Fruit fly (Drosophila melanogaster) whole organism, embryonic: ENCODE measurements around the gene CG7179.

Experiments
- Bteb2 ChIP-seq: fragments of 200-800 bp; sonication (Bioruptor generic); optimal IDR thresholded peaks from 2 replicates; lab custom pipeline; 2016; ENCODE audit warnings: missing biosample characterization, missing genetic modification characterization
- CG10959 ChIP-seq: fragments of 200-800 bp; sonication (Bioruptor generic); IDR thresholded peaks from 2 replicates; pipeline ENCODE4 v1.3.6; 2022; ENCODE audit warnings: missing biosample characterization, missing genetic modification characterization
- CG11085 ChIP-seq: fragments of 200-800 bp; sonication (Bioruptor generic); IDR thresholded peaks from 2 replicates; pipeline ENCODE4 v1.3.6; 2022; ENCODE audit warnings: missing biosample characterization, missing genetic modification characterization
- CG12942 ChIP-seq: fragments of 200-800 bp; sonication (Bioruptor generic); optimal IDR thresholded peaks from 3 replicates; lab custom pipeline; 2016; ENCODE audit warnings: missing biosample characterization, missing genetic modification characterization
- CG13287 ChIP-seq: fragments of 200-800 bp; sonication (Bioruptor generic); IDR thresholded peaks from 2 replicates; pipeline ENCODE4 v1.3.6; 2022; ENCODE audit warnings: missing biosample characterization, missing genetic modification characterization; ENCODE audit not compliant: partially characterized antibody
- CG13296 ChIP-seq: fragments of 200-800 bp; sonication (Bioruptor generic); optimal IDR thresholded peaks from 3 replicates; lab custom pipeline; 2018; ENCODE audit warnings: missing biosample characterization, mild to moderate bottlenecking, missing genetic modification characterization
- CG14860 ChIP-seq: fragments of 200-800 bp; sonication (Bioruptor generic); IDR thresholded peaks from 3 replicates; pipeline ENCODE4 v1.3.6; 2022; ENCODE audit warnings: missing biosample characterization, missing genetic modification characterization; ENCODE audit not compliant: partially characterized antibody
- CG15269 ChIP-seq: fragments of 200-800 bp; sonication (Bioruptor generic); optimal IDR thresholded peaks from 2 replicates; lab custom pipeline; 2018; ENCODE audit warnings: missing biosample characterization, mild to moderate bottlenecking, missing genetic modification characterization, moderate library complexity
- CG4617 ChIP-seq: fragments of 200-800 bp; sonication (Bioruptor generic); optimal IDR thresholded peaks from 3 replicates; lab custom pipeline; 2016; ENCODE audit warnings: missing biosample characterization, missing genetic modification characterization, borderline replicate concordance
- CG7745 ChIP-seq: fragments of 200-800 bp; sonication (Bioruptor generic); optimal IDR thresholded peaks from 2 replicates; lab custom pipeline; 2018; ENCODE audit warnings: missing biosample characterization, mild to moderate bottlenecking, missing genetic modification characterization, moderate library complexity
- CG7928 ChIP-seq: fragments of 200-800 bp; sonication (Bioruptor generic); optimal IDR thresholded peaks from 2 replicates; lab custom pipeline; 2017; ENCODE audit warnings: missing biosample characterization, mild to moderate bottlenecking, missing genetic modification characterization
- CG8281 ChIP-seq: fragments of 200-800 bp; sonication (Bioruptor generic); optimal IDR thresholded peaks from 2 replicates; lab custom pipeline; 2018; ENCODE audit warnings: missing biosample characterization, mild to moderate bottlenecking, missing genetic modification characterization, moderate library complexity
- CG9727 ChIP-seq: fragments of 200-800 bp; sonication (Bioruptor generic); optimal IDR thresholded peaks from 3 replicates; lab custom pipeline; 2017; ENCODE audit warnings: missing biosample characterization, mild to moderate bottlenecking, missing genetic modification characterization
- CG9876 ChIP-seq: fragments of 200-800 bp; sonication (Bioruptor generic); optimal IDR thresholded peaks from 2 replicates; lab custom pipeline; 2016; ENCODE audit warnings: missing biosample characterization, missing genetic modification characterization
- CTCF ChIP-seq: fragments of 200-800 bp; sonication (Bioruptor generic); optimal IDR thresholded peaks from 2 replicates; lab custom pipeline; 2017; ENCODE audit warnings: missing biosample characterization, mild to moderate bottlenecking, missing genetic modification characterization, moderate library complexity
- D ChIP-seq, 2 experiments: fragments of 200-800 bp in 1 of 2; fragments of >200 bp in 1 of 2; sonication (Bioruptor generic) in 1 of 2; optimal IDR thresholded peaks; 2 replicates in 1 of 2; 3 replicates in 1 of 2; lab custom pipeline; 2017; ENCODE audit warnings: mild to moderate bottlenecking in 1 of 2, missing biosample characterization in 1 of 2, missing genetic modification characterization in 1 of 2, missing genetic modification reagents in 1 of 2
- Fer3 ChIP-seq: fragments of 200-800 bp; sonication (Bioruptor generic); optimal IDR thresholded peaks from 2 replicates; lab custom pipeline; 2018; ENCODE audit warnings: missing biosample characterization, mild to moderate bottlenecking, missing genetic modification characterization, moderate library complexity
- H2.0 ChIP-seq: fragments of 200-800 bp; sonication (Bioruptor generic); IDR thresholded peaks from 2 replicates; pipeline ENCODE4 v1.3.6; 2022; ENCODE audit warnings: missing biosample characterization, missing genetic modification characterization
- Hmx ChIP-seq: fragments of 200-800 bp; sonication (Bioruptor generic); optimal IDR thresholded peaks from 2 replicates; lab custom pipeline; 2016; ENCODE audit warnings: missing biosample characterization, missing genetic modification characterization
- Hsf ChIP-seq: fragments of 200-800 bp; sonication (Bioruptor generic); optimal IDR thresholded peaks from 3 replicates; lab custom pipeline; 2016; ENCODE audit warnings: missing biosample characterization, missing genetic modification characterization
- Lhr ChIP-seq: fragments of 200-800 bp; sonication (Bioruptor generic); optimal IDR thresholded peaks from 3 replicates; lab custom pipeline; 2017; ENCODE audit warnings: mild to moderate bottlenecking, missing biosample characterization, missing genetic modification reagents, missing genetic modification characterization
- Myb ChIP-seq: fragments of 200-800 bp; sonication (Bioruptor generic); optimal IDR thresholded peaks from 2 replicates; lab custom pipeline; 2016; ENCODE audit warnings: missing biosample characterization, missing genetic modification characterization
- Nf-YC ChIP-seq: fragments of 200-800 bp; optimal IDR thresholded peaks from 3 replicates; lab custom pipeline; 2019; ENCODE audit warnings: missing biosample characterization, mild to moderate bottlenecking, missing genetic modification characterization, moderate library complexity
- NfI ChIP-seq: fragments of 200-800 bp; sonication (Bioruptor generic); optimal IDR thresholded peaks from 3 replicates; lab custom pipeline; 2018; ENCODE audit warnings: missing biosample characterization, mild to moderate bottlenecking, missing genetic modification characterization, moderate library complexity
- Optix ChIP-seq: fragments of 200-800 bp; sonication (Bioruptor generic); IDR thresholded peaks from 3 replicates; pipeline ENCODE4 v1.3.6; 2022; ENCODE audit warnings: missing biosample characterization, missing genetic modification characterization
- Sin3A ChIP-seq: fragments of >200 bp; optimal IDR thresholded peaks from 2 replicates; lab custom pipeline; 2018
- Ssrp ChIP-seq: fragments of 200-800 bp; sonication (Bioruptor generic); optimal IDR thresholded peaks from 2 replicates; lab custom pipeline; 2018; ENCODE audit warnings: missing biosample characterization, mild to moderate bottlenecking, missing genetic modification characterization, moderate library complexity
- Taf1 ChIP-seq: fragments of 200-800 bp; sonication (Bioruptor generic); IDR thresholded peaks from 2 replicates; pipeline ENCODE4 v1.3.6; 2022; ENCODE audit warnings: missing biosample characterization, missing genetic modification characterization
- az2 ChIP-seq: fragments of 200-800 bp; sonication (Bioruptor generic); optimal IDR thresholded peaks from 3 replicates; lab custom pipeline; 2016; ENCODE audit warnings: missing biosample characterization, missing genetic modification characterization
- bbx ChIP-seq: fragments of 200-800 bp; sonication (Bioruptor generic); IDR thresholded peaks from 2 replicates; pipeline ENCODE4 v1.3.6; 2022; ENCODE audit warnings: missing biosample characterization, missing genetic modification characterization; ENCODE audit not compliant: partially characterized antibody
- caup ChIP-seq: fragments of 200-800 bp; sonication (Bioruptor generic); optimal IDR thresholded peaks from 3 replicates; lab custom pipeline; 2017; ENCODE audit warnings: missing biosample characterization, mild to moderate bottlenecking, missing genetic modification characterization, moderate library complexity; ENCODE audit not compliant: severe bottlenecking
- ci ChIP-seq: fragments of 200-800 bp; sonication (Bioruptor generic); IDR thresholded peaks from 3 replicates; pipeline ENCODE4 v1.3.6; 2022; ENCODE audit warnings: missing biosample characterization, missing genetic modification characterization
- crol ChIP-seq: fragments of 200-800 bp; sonication (Bioruptor generic); IDR thresholded peaks from 2 replicates; pipeline ENCODE4 v1.3.6; 2022; ENCODE audit warnings: missing biosample characterization, missing genetic modification characterization
- gcm2 ChIP-seq: fragments of 200-800 bp; sonication (Bioruptor generic); optimal IDR thresholded peaks from 2 replicates; lab custom pipeline; 2016; ENCODE audit warnings: missing biosample characterization, missing genetic modification characterization
- gem ChIP-seq: fragments of 200-800 bp; sonication (Bioruptor generic); optimal IDR thresholded peaks from 2 replicates; lab custom pipeline; 2019; ENCODE audit warnings: missing biosample characterization, mild to moderate bottlenecking, missing genetic modification characterization, moderate library complexity
- grn ChIP-seq: fragments of 200-800 bp; sonication (Bioruptor generic); optimal IDR thresholded peaks from 3 replicates; lab custom pipeline; 2017; ENCODE audit warnings: missing biosample characterization, missing genetic modification characterization
- maf-S ChIP-seq: fragments of 200-800 bp; sonication (Bioruptor generic); optimal IDR thresholded peaks from 2 replicates; lab custom pipeline; 2016; ENCODE audit warnings: missing biosample characterization, missing genetic modification characterization
- nmo ChIP-seq: fragments of 200-800 bp; sonication (Bioruptor generic); optimal IDR thresholded peaks from 2 replicates; lab custom pipeline; 2018; ENCODE audit warnings: missing biosample characterization, mild to moderate bottlenecking, missing genetic modification characterization, moderate library complexity
- onecut ChIP-seq: fragments of 200-800 bp; sonication (Bioruptor generic); IDR thresholded peaks from 2 replicates; pipeline ENCODE4 v1.3.6; 2022; ENCODE audit warnings: missing biosample characterization, missing genetic modification characterization
- pan ChIP-seq, 4 experiments: fragments of >200 bp in 3 of 4; fragments of 200-800 bp in 1 of 4; sonication (Bioruptor generic) in 1 of 4; optimal IDR thresholded peaks in 3 of 4; IDR thresholded peaks in 1 of 4; 2 replicates each; pipeline versions ENCODE4 v1.3.6 to Lab custom; 2017 to 2022; ENCODE audit warnings: missing biosample characterization in 2 of 4, missing genetic modification characterization in 2 of 4, mixed read lengths in 1 of 4
- pum ChIP-seq: fragments of 200-800 bp; sonication (Bioruptor generic); optimal IDR thresholded peaks from 2 replicates; lab custom pipeline; 2016; ENCODE audit warnings: missing biosample characterization, missing genetic modification characterization
- schlank ChIP-seq: fragments of 200-800 bp; sonication (Bioruptor generic); optimal IDR thresholded peaks from 2 replicates; lab custom pipeline; 2018; ENCODE audit warnings: missing biosample characterization, mild to moderate bottlenecking, missing genetic modification characterization
- tio ChIP-seq: fragments of 200-800 bp; sonication (Bioruptor generic); optimal IDR thresholded peaks from 2 replicates; lab custom pipeline; 2017; ENCODE audit warnings: missing biosample characterization, missing genetic modification characterization, inconsistent platforms
- trem ChIP-seq: fragments of 200-800 bp; optimal IDR thresholded peaks from 3 replicates; lab custom pipeline; 2019; ENCODE audit warnings: missing biosample characterization, mild to moderate bottlenecking, missing genetic modification characterization, moderate library complexity
- tup ChIP-seq: fragments of 200-800 bp; sonication (Bioruptor generic); optimal IDR thresholded peaks from 2 replicates; lab custom pipeline; 2016; ENCODE audit warnings: missing biosample characterization, mild to moderate bottlenecking, missing genetic modification characterization, moderate library complexity
- wdn ChIP-seq: fragments of 200-800 bp; sonication (Bioruptor generic); IDR thresholded peaks from 2 replicates; pipeline ENCODE4 v1.3.6; 2022; ENCODE audit warnings: missing biosample characterization, missing genetic modification characterization
- zfh2 ChIP-seq: fragments of 200-800 bp; sonication (Bioruptor generic); optimal IDR thresholded peaks from 2 replicates; lab custom pipeline; 2016; ENCODE audit warnings: missing biosample characterization, missing genetic modification characterization

CG7179 gene

DNA sequence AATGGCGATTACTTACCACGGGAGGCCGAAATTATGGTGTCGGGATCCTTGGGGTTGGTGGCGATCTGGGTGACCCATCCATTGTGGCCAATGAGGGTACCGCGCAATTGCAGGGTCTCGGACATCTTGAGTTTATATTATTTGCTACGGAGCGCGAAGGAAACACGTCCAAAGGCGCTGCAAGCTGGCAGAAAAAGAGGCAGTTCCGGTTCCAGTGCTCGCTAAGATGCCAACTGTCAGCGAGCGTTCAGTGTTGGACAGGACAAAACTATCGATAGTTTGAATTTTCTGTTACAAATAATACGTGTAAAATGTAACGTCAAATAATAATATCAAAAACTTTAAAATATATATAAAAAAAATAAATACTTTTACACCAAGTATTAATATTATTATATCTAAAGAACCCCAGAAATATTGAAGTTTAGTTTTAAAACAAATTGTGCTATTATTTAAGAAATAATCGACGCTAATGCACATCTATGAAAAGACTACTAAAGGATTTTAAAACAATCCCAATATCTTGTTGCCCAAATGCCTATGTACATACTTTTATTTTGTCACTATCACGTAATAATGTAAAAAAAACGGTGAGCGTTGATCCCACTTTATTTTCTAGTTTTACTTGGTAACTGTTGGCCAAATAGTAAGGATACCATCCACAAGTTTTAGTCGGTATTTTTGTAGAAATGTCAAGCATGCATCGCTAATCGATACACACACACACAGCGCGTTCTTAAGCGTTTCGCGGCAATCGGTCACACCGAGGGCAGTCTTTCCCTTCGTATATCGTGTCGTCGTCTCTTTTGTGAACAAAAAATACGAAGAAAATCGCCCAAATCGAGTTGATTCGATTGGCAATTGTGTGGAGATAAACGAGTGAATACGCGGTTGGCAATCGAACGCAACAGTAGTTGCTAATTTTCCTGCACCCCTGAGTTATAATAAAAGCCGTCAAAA, 49.5 kb upstream of the CG7179 start, which contains the start of the genes Rack1 and mts (continued):
- TF ChIP-seq Hsf, result peak; percentile 74
- TF ChIP-seq CG4617 (GFP tag; lab: Kevin White, UChicago), result peak; percentile 60
- TF ChIP-seq crol (GFP tag; lab: Robert Waterston, UW), result 0 out of 2 replicates have a peak, but pooled peaks have one; percentile 31
- no peak for TF ChIP-seq D (optimal IDR thresholded peaks at IDR 0.05; lab: Kevin White, UChicago)
- peak; percentile 74 for TF ChIP-seq D (GFP tag; optimal IDR thresholded peaks at IDR 0.05; lab: Kevin White, UChicago)
- peak; percentile 60 for TF ChIP-seq Nf-YC
- TF ChIP-seq bbx (GFP tag; lab: Robert Waterston, UW), result peak; percentile 70
- peak; percentile 82 for TF ChIP-seq maf-S (GFP tag; lab: Kevin White, UChicago)
- TF ChIP-seq CG11085 (GFP tag; lab: Robert Waterston, UW), result peak; percentile 74
- peak; percentile 97 for TF ChIP-seq ci (GFP tag; lab: Robert Waterston, UW)
- peak; percentile 49 for TF ChIP-seq CG8281 (tag; lab: Kevin White, UChicago)
- TF ChIP-seq Myb (GFP tag; lab: Kevin White, UChicago), result peak; percentile 71
- peak; percentile 83 for TF ChIP-seq H2.0
- peak; percentile 48 for TF ChIP-seq trem (tag; lab: Kevin White, UChicago)
- TF ChIP-seq Fer3 (tag; lab: Kevin White, UChicago), result peak; percentile 89
- TF ChIP-seq CG9876, result peak; percentile 70
- peak; percentile 71 for TF ChIP-seq CG10959 (GFP tag; lab: Robert Waterston, UW)
- peak; percentile 69 for TF ChIP-seq Bteb2 (GFP tag; lab: Kevin White, UChicago)
- TF ChIP-seq gcm2, result peak; percentile 55
- TF ChIP-seq Ssrp (tag; lab: Kevin White, UChicago), result peak; percentile 31
- no peak for TF ChIP-seq CG14860 (GFP tag; lab: Robert Waterston, UW)
- peak; percentile 54 for TF ChIP-seq CG7928 (GFP tag; lab: Kevin White, UChicago)
- no peak for TF ChIP-seq CG7745 (tag; lab: Kevin White, UChicago)
- peak; percentile 47 for TF ChIP-seq CG13287
- peak; percentile 63 for TF ChIP-seq pum
- TF ChIP-seq NfI (GFP tag; lab: Kevin White, UChicago), result peak; percentile 93
- TF ChIP-seq tio (GFP tag; lab: Kevin White, UChicago), result no peak
- peak; percentile 24 for TF ChIP-seq Sin3A (lab: Kevin White, UChicago)
- TF ChIP-seq CG13296 (GFP tag; lab: Kevin White, UChicago), result peak; percentile 92
- peak; percentile 29 for TF ChIP-seq grn (GFP tag; lab: Kevin White, UChicago)
- peak; percentile 96 for TF ChIP-seq caup (GFP tag; lab: Kevin White, UChicago)
- TF ChIP-seq tup (GFP tag; lab: Kevin White, UChicago), result peak; percentile 64
- TF ChIP-seq CTCF (GFP tag; lab: Kevin White, UChicago), result peak; percentile 62
- peak; percentile 57; the same call in 2 of the 3 replicates for TF ChIP-seq Optix (GFP tag; lab: Robert Waterston, UW)
- TF ChIP-seq wdn, result peak; percentile 80
- TF ChIP-seq nmo, result peak; percentile 56
- peak; percentile 90 for TF ChIP-seq schlank
- no peak for TF ChIP-seq Hmx (GFP tag; lab: Kevin White, UChicago)
- no peak for TF ChIP-seq pan (optimal IDR thresholded peaks at IDR 0.05; lab: Kevin White, UChicago)
- peak in 1 of 2 experiments; percentile 75 for TF ChIP-seq pan (GFP tag; optimal IDR thresholded peaks at IDR 0.05 in 1 of 2, IDR thresholded peaks at IDR 0.05 in 1 of 2)
- peak; percentile 65 for TF ChIP-seq zfh2 (GFP tag; lab: Kevin White, UChicago)
- TF ChIP-seq gem (tag; lab: Kevin White, UChicago), result peak; percentile 68
- peak; percentile 72 for TF ChIP-seq CG12942
- TF ChIP-seq onecut (GFP tag; lab: Robert Waterston, UW), result peak; percentile 88
- peak; percentile 82 for TF ChIP-seq CG15269 (tag; lab: Kevin White, UChicago)
- TF ChIP-seq Lhr (GFP tag; lab: Kevin White, UChicago), result peak; percentile 72
- TF ChIP-seq CG9727, result peak; percentile 89
- TF ChIP-seq az2 (GFP tag; lab: Kevin White, UChicago), result peak; percentile 65
- TF ChIP-seq Taf1, result 0 out of 2 replicates have a peak, but pooled peaks have one; percentile 43
